Worm (Caenorhabditis elegans) whole organism, L1 larva: ENCODE data around the gene F59F5.4.

Experiments used
- C04F5.9 ChIP-seq: sonication (generic microtip); optimal IDR thresholded peaks from 2 replicates; lab custom pipeline; 2016; ENCODE audit warnings: missing genetic modification characterization, missing compliant biosample characterization
- C16A3.4 ChIP-seq: fragments of 150-350 bp; optimal IDR thresholded peaks from 2 replicates; lab custom pipeline; 2014; ENCODE audit warnings: missing biosample characterization, missing genetic modification characterization
- F16B12.6 ChIP-seq: fragments of 150-350 bp; optimal IDR thresholded peaks from 2 replicates; lab custom pipeline; 2014; ENCODE audit warnings: missing biosample characterization, missing genetic modification characterization
- alr-1 ChIP-seq: fragments of 200-800 bp; sonication (Bioruptor generic); optimal IDR thresholded peaks from 2 replicates; lab custom pipeline; 2018; ENCODE audit warnings: borderline replicate concordance, mild to moderate bottlenecking, missing genetic modification characterization, missing compliant biosample characterization
- ceh-63 ChIP-seq: fragments of 200-800 bp; sonication (Bioruptor generic); optimal IDR thresholded peaks from 2 replicates; lab custom pipeline; 2018; ENCODE audit warnings: mild to moderate bottlenecking, missing genetic modification characterization, missing compliant biosample characterization
- efl-1 ChIP-seq, 4 experiments: fragments of 150-350 bp; optimal IDR thresholded peaks in 3 of 4; peaks in 1 of 4; 1 replicate in 1 of 4; 2 replicates in 3 of 4; lab custom pipeline; 2014; ENCODE audit warnings: missing biosample characterization in 2 of 4, missing genetic modification characterization in 2 of 4, missing genetic modification reagents in 2 of 4
- egl-27 ChIP-seq, 2 experiments: fragments of 150-350 bp in 1 of 2; sonication (generic microtip); optimal IDR thresholded peaks; 3 replicates each; lab custom pipeline; 2017 to 2018; ENCODE audit warnings: missing biosample characterization in 2 of 2, missing genetic modification characterization in 2 of 2, missing genetic modification reagents in 2 of 2
- elt-3 ChIP-seq, 6 experiments: fragments of 150-350 bp in 1 of 6; sonication (generic microtip); optimal IDR thresholded peaks; 2 replicates each; lab custom pipeline; 2017 to 2018; ENCODE audit warnings: missing biosample characterization in 6 of 6, missing genetic modification characterization in 6 of 6, inconsistent platforms in 1 of 6
- fkh-10 ChIP-seq: sonication (generic microtip); optimal IDR thresholded peaks from 2 replicates; lab custom pipeline; 2017; ENCODE audit warnings: missing biosample characterization, missing genetic modification reagents, missing genetic modification characterization
- fkh-4 ChIP-seq: sonication (generic microtip); optimal IDR thresholded peaks from 2 replicates; lab custom pipeline; 2016; ENCODE audit warnings: missing compliant biosample characterization, missing genetic modification characterization, borderline replicate concordance
- fkh-8 ChIP-seq: sonication (generic microtip); optimal IDR thresholded peaks from 2 replicates; lab custom pipeline; 2016; ENCODE audit warnings: mild to moderate bottlenecking, missing genetic modification characterization, missing compliant biosample characterization
- lin-14 ChIP-seq: fragments of 200-800 bp; sonication (Bioruptor generic); optimal IDR thresholded peaks from 2 replicates; lab custom pipeline; 2018; ENCODE audit warnings: mild to moderate bottlenecking, missing genetic modification characterization, moderate library complexity, missing compliant biosample characterization
- lin-15B ChIP-seq: fragments of 150-350 bp; sonication (generic microtip); optimal IDR thresholded peaks from 3 replicates; lab custom pipeline; 2014; ENCODE audit warnings: missing biosample characterization, missing genetic modification characterization
- lin-35 ChIP-seq, 2 experiments: fragments of 150-350 bp; optimal IDR thresholded peaks; 2 replicates each; lab custom pipeline; 2014; ENCODE audit warnings: missing biosample characterization in 2 of 2, missing genetic modification characterization in 2 of 2, missing genetic modification reagents in 2 of 2
- mep-1 ChIP-seq: fragments of 150-350 bp; optimal IDR thresholded peaks from 2 replicates; lab custom pipeline; 2014; ENCODE audit warnings: missing biosample characterization, missing genetic modification characterization
- nhr-20 ChIP-seq: sonication (generic microtip); optimal IDR thresholded peaks from 2 replicates; lab custom pipeline; 2016; ENCODE audit warnings: mild to moderate bottlenecking, missing genetic modification characterization, missing compliant biosample characterization
- nhr-237 ChIP-seq: fragments of 150-350 bp; optimal IDR thresholded peaks from 2 replicates; lab custom pipeline; 2014; ENCODE audit warnings: missing biosample characterization, missing genetic modification characterization
- nhr-28 ChIP-seq: fragments of 150-350 bp; optimal IDR thresholded peaks from 2 replicates; lab custom pipeline; 2014; ENCODE audit warnings: missing biosample characterization, missing genetic modification characterization
- nhr-76 ChIP-seq: sonication (generic microtip); optimal IDR thresholded peaks from 2 replicates; lab custom pipeline; 2017; ENCODE audit warnings: missing biosample characterization, missing genetic modification characterization
- nhr-85 ChIP-seq: sonication (generic microtip); peaks from one replicate; lab custom pipeline; 2016; ENCODE audit warnings: missing genetic modification characterization, inconsistent platforms, missing compliant biosample characterization
- pax-3 ChIP-seq: fragments of 200-800 bp; sonication (Bioruptor generic); optimal IDR thresholded peaks from 2 replicates; lab custom pipeline; 2018; ENCODE audit warnings: mild to moderate bottlenecking, missing genetic modification characterization, moderate library complexity, missing compliant biosample characterization
- skn-1 ChIP-seq: fragments of 150-350 bp; optimal IDR thresholded peaks from 2 replicates; lab custom pipeline; 2014; ENCODE audit warnings: missing biosample characterization, missing genetic modification characterization
- sptf-1 ChIP-seq: fragments of 150-350 bp; optimal IDR thresholded peaks from 2 replicates; lab custom pipeline; 2014; ENCODE audit warnings: missing biosample characterization, missing genetic modification characterization
- tbx-2 ChIP-seq: sonication (generic microtip); optimal IDR thresholded peaks from 2 replicates; lab custom pipeline; 2016; ENCODE audit warnings: missing genetic modification characterization, missing compliant biosample characterization
- unc-86 ChIP-seq: sonication (generic microtip); optimal IDR thresholded peaks from 2 replicates; lab custom pipeline; 2016; ENCODE audit warnings: missing genetic modification characterization, missing compliant biosample characterization
- zag-1 ChIP-seq: fragments of 150-350 bp; optimal IDR thresholded peaks from 2 replicates; lab custom pipeline; 2014; ENCODE audit warnings: missing biosample characterization, missing genetic modification characterization
- ztf-11 ChIP-seq, 2 experiments: sonication (generic microtip); optimal IDR thresholded peaks; 2 replicates each; lab custom pipeline; 2016 to 2017; ENCODE audit warnings: missing genetic modification characterization in 2 of 2, missing biosample characterization in 1 of 2, missing compliant biosample characterization in 1 of 2

F59F5.4 gene

DNA sequence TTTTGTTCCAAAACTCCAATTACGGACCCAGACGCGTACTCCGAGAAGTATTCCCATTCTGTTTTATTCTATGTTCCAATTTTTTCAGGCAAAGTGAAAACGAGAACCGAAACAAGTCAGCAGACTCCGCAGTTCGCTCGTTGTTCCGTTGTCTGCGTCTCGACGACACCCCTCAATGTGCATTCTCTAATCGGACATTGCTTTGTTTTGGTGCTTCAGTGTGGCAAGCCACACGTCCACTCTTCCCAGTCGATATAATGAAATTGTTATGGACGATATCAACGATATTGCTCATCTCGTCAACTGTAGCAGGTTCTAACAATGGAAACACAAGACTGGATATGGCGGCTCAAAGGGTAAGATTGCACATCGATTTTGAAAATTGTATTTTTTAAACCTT, 34.1 kb downstream of the F59F5.4 start, which contains the start of gene nhx-5:
nhx-5 (plus strand) TSS at position 82 of the 400 bp plus-strand sequence.
- no peak for TF ChIP-seq skn-1 (tag; lab: Kevin White, UChicago)
- no peak for TF ChIP-seq zag-1
- TF ChIP-seq efl-1 (optimal IDR thresholded peaks at IDR 0.05; lab: Kevin White, UChicago): no peak
- peak in 1 of 2 experiments; percentile 35 for TF ChIP-seq efl-1 (GFP tag; optimal IDR thresholded peaks at IDR 0.05 in 1 of 2; lab: Kevin White, UChicago)

DNA sequence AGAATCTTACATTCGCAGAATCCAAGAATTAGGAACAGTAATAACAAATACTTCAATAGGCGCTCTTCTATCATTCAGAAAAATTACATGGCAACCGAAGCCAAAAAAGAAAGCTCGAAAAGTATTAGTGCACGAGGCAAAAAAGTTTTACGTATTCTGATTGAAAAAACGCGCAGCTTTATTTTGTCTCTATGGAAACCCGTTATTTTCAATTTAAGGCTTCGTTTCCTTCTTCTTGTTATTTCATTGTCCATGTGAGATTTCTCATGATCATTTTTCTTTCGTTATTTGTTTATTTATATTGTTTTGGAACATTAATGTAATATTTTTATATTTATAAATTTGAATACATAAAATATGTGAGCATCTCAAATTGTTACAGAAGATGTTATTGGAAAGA, 46.7 kb downstream of the F59F5.4 start, which contains the start of gene F57C7.4:
F57C7.4 (minus strand) TSS at position 101 of the 400 bp plus-strand sequence.
- TF ChIP-seq nhr-85 (tag; lab: Kevin White, UChicago) (no peak), fkh-8 (tag; lab: Kevin White, UChicago) (peak; percentile 72), alr-1 (tag; lab: Kevin White, UChicago) (no peak), elt-3 (tag; optimal IDR thresholded peaks at IDR 0.05; lab: Kevin White, UChicago) (no peak)

DNA sequence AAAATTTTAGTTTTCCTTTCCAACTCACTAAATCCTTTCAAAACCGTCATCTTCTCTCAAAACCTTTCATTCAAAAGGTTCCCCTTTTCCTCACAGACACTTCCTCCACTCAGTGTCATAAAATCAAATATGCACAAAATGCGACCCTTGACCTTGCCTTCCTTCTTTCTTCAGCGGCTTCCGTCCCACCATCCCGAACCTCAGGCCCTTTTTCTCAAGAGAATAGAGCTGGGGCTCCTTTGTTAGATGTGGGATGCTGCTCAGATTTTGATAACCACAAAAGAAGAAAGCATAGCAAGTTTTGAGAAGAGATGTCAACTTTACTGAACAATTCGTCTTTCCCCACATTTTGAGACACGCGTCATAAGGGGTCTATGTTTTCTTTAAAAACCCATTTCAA, 48.0 kb downstream of the F59F5.4 start:
- TF ChIP-seq lin-35 (GFP tag; optimal IDR thresholded peaks at IDR 0.05; lab: Kevin White, UChicago) (no peak), nhr-85 (tag; lab: Kevin White, UChicago) (peak; percentile 2), pax-3 (no peak), nhr-20 (tag; lab: Kevin White, UChicago) (no peak), sptf-1 (no peak), lin-14 (GFP tag; lab: Kevin White, UChicago) (peak; percentile 31), mep-1 (no peak), F16B12.6 (tag; lab: Kevin White, UChicago) (no peak), fkh-10 (GFP tag; lab: Kevin White, UChicago) (peak; percentile 75), egl-27 (tag; optimal IDR thresholded peaks at IDR 0.05; lab: Kevin White, UChicago) (no peak), tbx-2 (tag; lab: Kevin White, UChicago) (no peak), nhr-237 (tag; lab: Kevin White, UChicago) (no peak), nhr-76 (tag; lab: Kevin White, UChicago) (no peak), C04F5.9 (tag; lab: Kevin White, UChicago) (no peak)

DNA sequence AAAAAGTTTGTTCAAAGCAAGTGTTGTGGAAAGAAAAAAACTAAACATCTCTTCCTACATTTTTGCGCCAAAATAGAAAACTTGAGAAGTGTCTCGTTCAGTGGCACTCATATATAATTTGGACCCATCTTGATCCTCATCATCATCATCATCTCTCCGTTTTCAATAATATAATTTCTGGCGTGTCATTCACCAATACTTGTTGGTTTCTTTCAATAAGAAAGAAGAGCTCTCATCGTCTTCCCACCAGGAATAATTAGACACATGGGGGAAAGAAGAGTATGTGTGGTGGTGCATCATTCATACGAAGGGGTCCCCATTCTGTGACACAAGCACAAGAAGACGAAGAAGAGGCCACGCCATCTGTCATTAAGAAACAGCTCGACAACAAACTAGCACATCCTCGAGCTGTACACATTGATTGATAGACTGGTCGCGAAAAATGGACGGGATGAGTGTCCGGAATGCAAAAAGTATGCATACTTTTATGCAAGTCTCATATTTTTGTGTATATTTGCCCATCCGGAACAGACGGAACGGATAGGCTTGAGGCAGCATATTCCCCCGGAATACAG, 48.5 kb downstream of the F59F5.4 start:
- TF ChIP-seq lin-14 (GFP tag; lab: Kevin White, UChicago): peak; percentile 6
- no peak for TF ChIP-seq C16A3.4 (tag; lab: Kevin White, UChicago)
- TF ChIP-seq fkh-4 (tag; lab: Kevin White, UChicago): no peak
- no peak for TF ChIP-seq lin-15B (tag; lab: Kevin White, UChicago)
- TF ChIP-seq nhr-28 (tag; lab: Kevin White, UChicago): no peak
- peak in 1 of 2 experiments; percentile 10 for TF ChIP-seq ztf-11 (tag; optimal IDR thresholded peaks at IDR 0.05; lab: Kevin White, UChicago)
- TF ChIP-seq ceh-63: no peak
- peak; percentile 30 for TF ChIP-seq unc-86 (tag; lab: Kevin White, UChicago)
